Fruit fly (Drosophila melanogaster) whole organism, embryonic: Measurements from ENCODE around the gene PolA1.

ENCODE experiments used
- Atf-2 ChIP-seq: fragments of 200-800 bp; sonication (Bioruptor generic); optimal IDR thresholded peaks from 2 replicates; lab custom pipeline; 2016; ENCODE audit warnings: missing biosample characterization, missing genetic modification characterization
- B-H2 ChIP-seq: fragments of 200-800 bp; sonication (Bioruptor generic); optimal IDR thresholded peaks from 2 replicates; lab custom pipeline; 2018; ENCODE audit warnings: missing biosample characterization, mild to moderate bottlenecking, missing genetic modification characterization
- Bteb2 ChIP-seq: fragments of 200-800 bp; sonication (Bioruptor generic); optimal IDR thresholded peaks from 2 replicates; lab custom pipeline; 2016; ENCODE audit warnings: missing biosample characterization, missing genetic modification characterization
- CG10274 ChIP-seq: fragments of 200-800 bp; sonication (Bioruptor generic); optimal IDR thresholded peaks from 3 replicates; lab custom pipeline; 2017; ENCODE audit warnings: missing biosample characterization, mild to moderate bottlenecking, missing genetic modification characterization
- CG10321 ChIP-seq: fragments of 200-800 bp; sonication (Bioruptor generic); IDR thresholded peaks from 2 replicates; pipeline ENCODE4 v1.3.6; 2022; ENCODE audit warnings: missing biosample characterization, missing genetic modification characterization
- CG10366 ChIP-seq: fragments of 200-800 bp; sonication (Bioruptor generic); IDR thresholded peaks from 2 replicates; pipeline ENCODE4 v1.3.6; 2022; ENCODE audit warnings: missing biosample characterization, missing genetic modification characterization
- CG12391 ChIP-seq: fragments of 200-800 bp; sonication (Bioruptor generic); optimal IDR thresholded peaks from 3 replicates; lab custom pipeline; 2018; ENCODE audit warnings: missing biosample characterization, mild to moderate bottlenecking, missing genetic modification characterization, moderate library complexity
- CG15479 ChIP-seq: fragments of 200-800 bp; sonication (Bioruptor generic); optimal IDR thresholded peaks from 3 replicates; lab custom pipeline; 2019; ENCODE audit warnings: missing biosample characterization, mild to moderate bottlenecking, missing genetic modification characterization, moderate library complexity
- CG1602 ChIP-seq: fragments of 200-800 bp; sonication (Bioruptor generic); optimal IDR thresholded peaks from 3 replicates; lab custom pipeline; 2016; ENCODE audit warnings: missing biosample characterization, missing genetic modification characterization
- CG16863 ChIP-seq: fragments of 200-800 bp; sonication (Bioruptor generic); optimal IDR thresholded peaks from 3 replicates; lab custom pipeline; 2016; ENCODE audit warnings: missing biosample characterization, missing genetic modification characterization
- CG17612 ChIP-seq: fragments of 200-800 bp; sonication (Bioruptor generic); IDR thresholded peaks from 2 replicates; pipeline ENCODE4 v1.3.6; 2022; ENCODE audit warnings: missing biosample characterization, missing genetic modification characterization
- CG18764 ChIP-seq: fragments of 200-800 bp; sonication (Bioruptor generic); optimal IDR thresholded peaks from 3 replicates; lab custom pipeline; 2016; ENCODE audit warnings: missing biosample characterization, missing genetic modification characterization
- CG2116 ChIP-seq: fragments of 200-800 bp; sonication (Bioruptor generic); optimal IDR thresholded peaks from 3 replicates; lab custom pipeline; 2018; ENCODE audit warnings: missing biosample characterization, mild to moderate bottlenecking, missing genetic modification characterization
- CG2129 ChIP-seq: fragments of 200-800 bp; sonication (Bioruptor generic); IDR thresholded peaks from 2 replicates; pipeline ENCODE4 v1.3.6; 2022; ENCODE audit warnings: missing biosample characterization, missing genetic modification characterization; ENCODE audit not compliant: partially characterized antibody
- CG3163 ChIP-seq: fragments of 200-800 bp; sonication (Bioruptor generic); optimal IDR thresholded peaks from 3 replicates; lab custom pipeline; 2016; ENCODE audit warnings: missing biosample characterization, missing genetic modification characterization
- CG32532 ChIP-seq: fragments of 200-800 bp; sonication (Bioruptor generic); IDR thresholded peaks from 2 replicates; pipeline ENCODE4 v1.3.6; 2022; ENCODE audit warnings: missing biosample characterization, missing genetic modification characterization
- CG3407 ChIP-seq: fragments of 200-800 bp; sonication (Bioruptor generic); optimal IDR thresholded peaks from 2 replicates; lab custom pipeline; 2018; ENCODE audit warnings: missing biosample characterization, mild to moderate bottlenecking, missing genetic modification characterization
- CG3847 ChIP-seq: fragments of 200-800 bp; sonication (Bioruptor generic); IDR thresholded peaks from 2 replicates; pipeline ENCODE4 v1.3.6; 2022; ENCODE audit warnings: missing biosample characterization, missing genetic modification characterization
- CG4854 ChIP-seq: fragments of 200-800 bp; sonication (Bioruptor generic); optimal IDR thresholded peaks from 2 replicates; lab custom pipeline; 2016; ENCODE audit warnings: missing biosample characterization, missing genetic modification characterization, inconsistent platforms
- CG6683 ChIP-seq: fragments of 200-800 bp; sonication (Bioruptor generic); optimal IDR thresholded peaks from 2 replicates; lab custom pipeline; 2017; ENCODE audit warnings: missing biosample characterization, mild to moderate bottlenecking, missing genetic modification characterization, missing genetic modification reagents
- CG7786 ChIP-seq: fragments of 200-800 bp; sonication (Bioruptor generic); optimal IDR thresholded peaks from 2 replicates; lab custom pipeline; 2016; ENCODE audit warnings: missing biosample characterization, missing genetic modification characterization
- CG8478 ChIP-seq: fragments of >200 bp; optimal IDR thresholded peaks from 2 replicates; lab custom pipeline; 2018
- CG8765 ChIP-seq: fragments of 200-800 bp; sonication (Bioruptor generic); IDR thresholded peaks from 2 replicates; pipeline ENCODE4 v1.3.6; 2022; ENCODE audit warnings: missing biosample characterization, missing genetic modification characterization
- CG9727 ChIP-seq: fragments of 200-800 bp; sonication (Bioruptor generic); optimal IDR thresholded peaks from 3 replicates; lab custom pipeline; 2017; ENCODE audit warnings: missing biosample characterization, mild to moderate bottlenecking, missing genetic modification characterization
- CG9817 ChIP-seq: fragments of 200-800 bp; sonication (Bioruptor generic); optimal IDR thresholded peaks from 2 replicates; lab custom pipeline; 2018; ENCODE audit warnings: missing biosample characterization, mild to moderate bottlenecking, missing genetic modification characterization, moderate library complexity
- CTCF ChIP-seq: fragments of 200-800 bp; sonication (Bioruptor generic); optimal IDR thresholded peaks from 2 replicates; lab custom pipeline; 2017; ENCODE audit warnings: missing biosample characterization, mild to moderate bottlenecking, missing genetic modification characterization, moderate library complexity
- D19B ChIP-seq: fragments of 200-800 bp; sonication (Bioruptor generic); optimal IDR thresholded peaks from 2 replicates; lab custom pipeline; 2017; ENCODE audit warnings: missing biosample characterization, mild to moderate bottlenecking, missing genetic modification characterization
- Fer3 ChIP-seq: fragments of 200-800 bp; sonication (Bioruptor generic); optimal IDR thresholded peaks from 2 replicates; lab custom pipeline; 2018; ENCODE audit warnings: missing biosample characterization, mild to moderate bottlenecking, missing genetic modification characterization, moderate library complexity
- Mrtf ChIP-seq: fragments of 200-800 bp; sonication (Bioruptor generic); IDR thresholded peaks from 3 replicates; pipeline ENCODE4 v1.3.6; 2022; ENCODE audit warnings: missing biosample characterization, missing genetic modification characterization
- Poxn ChIP-seq: fragments of 200-800 bp; sonication (Bioruptor generic); IDR thresholded peaks from 2 replicates; pipeline ENCODE4 v1.3.6; 2022; ENCODE audit warnings: missing biosample characterization, missing genetic modification characterization
- Stat92E ChIP-seq, 3 experiments: fragments of >200 bp in 2 of 3; fragments of 200-800 bp in 1 of 3; sonication (Bioruptor generic) in 1 of 3; optimal IDR thresholded peaks; 2 replicates each; lab custom pipeline; 2017 to 2019; ENCODE audit warnings: missing biosample characterization in 3 of 3, missing genetic modification characterization in 3 of 3, mild to moderate bottlenecking in 1 of 3, moderate library complexity in 1 of 3
- Trl ChIP-seq, 3 experiments: fragments of >200 bp in 2 of 3; fragments of 200-800 bp in 1 of 3; sonication (Bioruptor generic) in 1 of 3; optimal IDR thresholded peaks; 2 replicates in 1 of 3; 3 replicates in 2 of 3; lab custom pipeline; 2016 to 2017; ENCODE audit warnings: missing biosample characterization in 1 of 3, missing genetic modification characterization in 1 of 3
- amos ChIP-seq: fragments of 200-800 bp; sonication (Bioruptor generic); IDR thresholded peaks from 2 replicates; pipeline ENCODE4 v1.3.6; 2022; ENCODE audit warnings: missing biosample characterization, missing genetic modification characterization; ENCODE audit not compliant: partially characterized antibody
- aop ChIP-seq: fragments of 200-800 bp; sonication (Bioruptor generic); IDR thresholded peaks from 2 replicates; pipeline ENCODE4 v1.3.6; 2022; ENCODE audit warnings: missing biosample characterization, missing genetic modification characterization
- ash1 ChIP-seq: fragments of 200-800 bp; sonication (Bioruptor generic); optimal IDR thresholded peaks from 2 replicates; lab custom pipeline; 2018; ENCODE audit warnings: missing biosample characterization, mild to moderate bottlenecking, missing genetic modification characterization
- chif ChIP-seq, 2 experiments: fragments of 200-800 bp; sonication (Bioruptor generic); optimal IDR thresholded peaks; 3 replicates each; lab custom pipeline; 2016; ENCODE audit warnings: missing biosample characterization in 2 of 2, missing genetic modification characterization in 2 of 2
- chinmo ChIP-seq: fragments of 200-800 bp; sonication (Bioruptor generic); IDR thresholded peaks from 4 replicates; pipeline ENCODE4 v1.3.6; 2022; ENCODE audit warnings: missing biosample characterization, missing genetic modification characterization; ENCODE audit not compliant: partially characterized antibody
- crp ChIP-seq, 2 experiments: fragments of 200-800 bp; sonication (Bioruptor generic); optimal IDR thresholded peaks; 2 replicates in 1 of 2; 3 replicates in 1 of 2; lab custom pipeline; 2017; ENCODE audit warnings: missing biosample characterization in 2 of 2, missing genetic modification characterization in 2 of 2, mild to moderate bottlenecking in 1 of 2, moderate library complexity in 1 of 2
- dati ChIP-seq: fragments of 200-800 bp; sonication (Bioruptor generic); IDR thresholded peaks from 2 replicates; pipeline ENCODE4 v1.3.6; 2022; ENCODE audit warnings: missing biosample characterization, missing genetic modification characterization
- dmrt11E ChIP-seq: fragments of 200-800 bp; sonication (Bioruptor generic); optimal IDR thresholded peaks from 3 replicates; lab custom pipeline; 2018; ENCODE audit warnings: missing biosample characterization, mild to moderate bottlenecking, missing genetic modification characterization, moderate library complexity
- gcm ChIP-seq: fragments of 200-800 bp; sonication (Bioruptor generic); optimal IDR thresholded peaks from 2 replicates; lab custom pipeline; 2019; ENCODE audit warnings: missing biosample characterization, mild to moderate bottlenecking, missing genetic modification characterization, moderate library complexity
- jigr1 ChIP-seq: fragments of 200-800 bp; sonication (Bioruptor generic); IDR thresholded peaks from 3 replicates; pipeline ENCODE4 v1.3.6; 2022; ENCODE audit warnings: missing biosample characterization, missing genetic modification characterization
- pb ChIP-seq: fragments of 200-800 bp; sonication (Bioruptor generic); optimal IDR thresholded peaks from 3 replicates; lab custom pipeline; 2016; ENCODE audit warnings: missing biosample characterization, missing genetic modification characterization
- pfk ChIP-seq: fragments of 200-800 bp; sonication (Bioruptor generic); optimal IDR thresholded peaks from 2 replicates; lab custom pipeline; 2018; ENCODE audit warnings: missing biosample characterization, mild to moderate bottlenecking, missing genetic modification characterization, moderate library complexity
- pros ChIP-seq: fragments of 200-800 bp; sonication (Bioruptor generic); optimal IDR thresholded peaks from 3 replicates; lab custom pipeline; 2019; ENCODE audit warnings: missing biosample characterization, mild to moderate bottlenecking, missing genetic modification characterization, moderate library complexity
- repo ChIP-seq: fragments of 200-800 bp; sonication (Bioruptor generic); optimal IDR thresholded peaks from 2 replicates; lab custom pipeline; 2016; ENCODE audit warnings: missing biosample characterization, missing genetic modification characterization
- sens ChIP-seq: fragments of 200-800 bp; sonication (Bioruptor generic); peaks from one replicate; lab custom pipeline; 2016; ENCODE audit warnings: missing biosample characterization, missing genetic modification characterization
- sima ChIP-seq: fragments of 200-800 bp; sonication (Bioruptor generic); optimal IDR thresholded peaks from 2 replicates; lab custom pipeline; 2016; ENCODE audit warnings: missing biosample characterization, missing genetic modification characterization
- tll ChIP-seq, 2 experiments: fragments of 200-800 bp in 1 of 2; fragments of >200 bp in 1 of 2; sonication (Bioruptor generic) in 1 of 2; optimal IDR thresholded peaks; 2 replicates each; lab custom pipeline; 2017 to 2019; ENCODE audit warnings: missing biosample characterization in 2 of 2, missing genetic modification characterization in 2 of 2, mild to moderate bottlenecking in 1 of 2, moderate library complexity in 1 of 2
- zen2 ChIP-seq: fragments of 200-800 bp; sonication (Bioruptor generic); IDR thresholded peaks from 3 replicates; pipeline ENCODE4 v1.3.6; 2022; ENCODE audit warnings: missing biosample characterization, missing genetic modification characterization; ENCODE audit not compliant: partially characterized antibody

PolA1 gene

DNA sequence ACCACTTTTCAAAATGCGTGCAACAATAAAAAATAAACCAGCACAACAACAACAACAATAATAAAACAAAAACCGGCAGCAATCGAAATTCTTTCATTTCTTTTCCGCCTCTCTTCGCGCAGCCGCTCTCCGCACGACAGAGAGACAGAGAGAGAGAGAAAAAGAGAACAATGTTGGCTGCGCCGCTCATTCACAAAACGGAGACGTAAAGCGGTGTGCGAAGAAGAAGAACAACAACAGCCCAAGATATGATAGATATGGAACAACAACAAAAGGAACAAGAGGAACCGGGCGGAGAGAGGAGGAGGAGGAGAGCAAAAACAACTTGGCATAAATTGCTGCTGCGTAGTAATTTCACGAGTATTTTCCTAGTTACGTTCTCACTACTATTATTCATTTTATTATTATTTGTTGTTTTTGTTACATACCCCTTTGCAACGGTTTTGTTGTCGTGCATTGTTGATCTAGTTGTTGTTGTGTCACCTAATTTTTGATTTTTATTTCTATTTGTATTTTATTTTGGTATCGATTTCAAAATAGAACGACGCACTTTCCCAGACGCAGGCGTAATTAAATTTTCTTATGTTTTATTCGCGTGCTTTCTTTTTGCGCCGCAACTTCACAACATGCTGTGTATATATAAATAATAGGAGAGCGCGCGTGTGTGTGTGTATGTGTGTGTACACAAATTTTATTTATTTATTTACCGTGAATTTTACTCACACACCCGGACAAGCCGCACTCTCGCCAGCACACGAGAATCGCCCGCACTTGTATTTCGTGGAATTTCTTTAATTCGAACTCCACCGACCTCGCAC lies 53.0 kb downstream of the PolA1 start (continued):
- TF ChIP-seq CG32532 (GFP tag; lab: Robert Waterston, UW) (no peak), amos (GFP tag; lab: Robert Waterston, UW) (no peak), D19B (GFP tag; lab: Kevin White, UChicago) (no peak), CG2116 (GFP tag; lab: Kevin White, UChicago) (no peak), CG2129 (GFP tag; lab: Robert Waterston, UW) (no peak), sima (GFP tag; lab: Kevin White, UChicago) (no peak), Mrtf (no peak), CG9817 (no peak), CG12391 (tag; lab: Kevin White, UChicago) (peak; percentile 2), Trl (optimal IDR thresholded peaks at IDR 0.05; lab: Kevin White, UChicago) (peak; percentile 98 to 99), Trl (GFP tag; optimal IDR thresholded peaks at IDR 0.05; lab: Kevin White, UChicago) (peak; percentile 69), gcm (GFP tag; lab: Kevin White, UChicago) (peak; percentile 46), chinmo (GFP tag; lab: Robert Waterston, UW) (no peak), Fer3 (no peak), Stat92E (GFP tag; optimal IDR thresholded peaks at IDR 0.05; lab: Kevin White, UChicago) (peak in 1 of 3 experiments; percentile 88), CG10366 (no peak), pfk (GFP tag; lab: Kevin White, UChicago) (peak; percentile 52), B-H2 (GFP tag; lab: Kevin White, UChicago) (peak; percentile 57), pb (GFP tag; lab: Kevin White, UChicago) (no peak), CG9727 (GFP tag; lab: Kevin White, UChicago) (no peak), repo (no peak), CG1602 (no peak), CG17612 (GFP tag; lab: Robert Waterston, UW) (no peak), CG18764 (GFP tag; lab: Kevin White, UChicago) (no peak), CTCF (no peak), CG7786 (GFP tag; lab: Kevin White, UChicago) (no peak), pros (GFP tag; lab: Kevin White, UChicago) (peak; percentile 88), CG8765 (GFP tag; lab: Robert Waterston, UW) (no peak), aop (GFP tag; lab: Robert Waterston, UW) (no peak), CG6683 (GFP tag; lab: Kevin White, UChicago) (no peak), CG3407 (no peak), Bteb2 (no peak), CG3163 (peak; percentile 50), dmrt11E (tag; lab: Kevin White, UChicago) (no peak), crp (GFP tag; optimal IDR thresholded peaks at IDR 0.05; lab: Kevin White, UChicago) (no peak), CG8478 (lab: Kevin White, UChicago) (no peak), CG4854 (GFP tag; lab: Kevin White, UChicago) (no peak), sens (GFP tag; lab: Kevin White, UChicago) (peak; percentile 83), jigr1 (GFP tag; lab: Robert Waterston, UW) (no peak), CG3847 (GFP tag; lab: Robert Waterston, UW) (no peak), CG15479 (GFP tag; lab: Kevin White, UChicago) (peak; percentile 13), tll (GFP tag; optimal IDR thresholded peaks at IDR 0.05; lab: Kevin White, UChicago) (no peak), CG16863 (GFP tag; lab: Kevin White, UChicago) (no peak), chif (GFP tag; optimal IDR thresholded peaks at IDR 0.05; lab: Kevin White, UChicago) (no peak), CG10321 (GFP tag; lab: Robert Waterston, UW) (no peak), Atf-2 (GFP tag; lab: Kevin White, UChicago) (no peak), ash1 (peak; percentile 51), Poxn (GFP tag; lab: Robert Waterston, UW) (no peak), CG10274 (no peak), dati (no peak), zen2 (no peak)
